Worm (Caenorhabditis elegans) whole organism, L3 larva: ENCODE data around the gene acly-2.

Source experiments
- R02D3.7 ChIP-seq: fragments of 150-350 bp; optimal IDR thresholded peaks from 2 replicates; lab custom pipeline; 2014; ENCODE audit warnings: missing biosample characterization, missing genetic modification characterization
- ZK546.5 ChIP-seq: sonication (generic microtip); optimal IDR thresholded peaks from 2 replicates; lab custom pipeline; 2017; ENCODE audit warnings: missing biosample characterization, missing genetic modification characterization
- aly-2 ChIP-seq: fragments of 150-350 bp; optimal IDR thresholded peaks from 2 replicates; lab custom pipeline; 2014; ENCODE audit warnings: missing biosample characterization, missing genetic modification characterization
- ama-1 ChIP-seq: fragments of 150-350 bp; optimal IDR thresholded peaks from 2 replicates; lab custom pipeline; 2018
- ceh-16 ChIP-seq: sonication (generic microtip); optimal IDR thresholded peaks from 2 replicates; lab custom pipeline; 2017; ENCODE audit warnings: missing biosample characterization, missing genetic modification characterization
- ceh-28 ChIP-seq: fragments of 150-350 bp; optimal IDR thresholded peaks from 2 replicates; lab custom pipeline; 2014; ENCODE audit warnings: missing biosample characterization, missing genetic modification reagents, missing genetic modification characterization
- ceh-82 ChIP-seq: fragments of 150-350 bp; optimal IDR thresholded peaks from 2 replicates; lab custom pipeline; 2014; ENCODE audit warnings: missing biosample characterization, missing genetic modification characterization
- ceh-9 ChIP-seq: sonication (generic microtip); optimal IDR thresholded peaks from 2 replicates; lab custom pipeline; 2018; ENCODE audit warnings: missing biosample characterization, missing genetic modification characterization
- daf-12 ChIP-seq: fragments of 150-350 bp; optimal IDR thresholded peaks from 2 replicates; lab custom pipeline; 2014; ENCODE audit warnings: missing biosample characterization, missing genetic modification reagents, missing genetic modification characterization
- egl-27 ChIP-seq: sonication (generic microtip); optimal IDR thresholded peaks from 4 replicates; lab custom pipeline; 2017; ENCODE audit warnings: missing biosample characterization, missing genetic modification reagents, missing genetic modification characterization
- egl-5 ChIP-seq: fragments of 150-350 bp; optimal IDR thresholded peaks from 2 replicates; lab custom pipeline; 2017; ENCODE audit warnings: missing biosample characterization, missing genetic modification reagents, missing genetic modification characterization, inconsistent platforms
- elt-1 ChIP-seq: fragments of 150-350 bp; optimal IDR thresholded peaks from 2 replicates; lab custom pipeline; 2014; ENCODE audit warnings: missing biosample characterization, missing genetic modification characterization
- elt-2 ChIP-seq: sonication (generic microtip); optimal IDR thresholded peaks from 2 replicates; lab custom pipeline; 2016; ENCODE audit warnings: missing genetic modification reagents, mild to moderate bottlenecking, missing genetic modification characterization, missing compliant biosample characterization
- elt-3 ChIP-seq, 3 experiments: fragments of 150-350 bp in 1 of 3; sonication (generic microtip) in 2 of 3; optimal IDR thresholded peaks; 2 replicates in 2 of 3; 4 replicates in 1 of 3; lab custom pipeline; 2014 to 2017; ENCODE audit warnings: missing biosample characterization in 3 of 3, missing genetic modification characterization in 3 of 3
- eor-1 ChIP-seq, 2 experiments: fragments of 150-350 bp; optimal IDR thresholded peaks; 2 replicates each; lab custom pipeline; 2014 to 2018; ENCODE audit warnings: missing biosample characterization in 2 of 2, missing genetic modification characterization in 2 of 2
- fos-1 ChIP-seq: fragments of 150-350 bp; optimal IDR thresholded peaks from 2 replicates; lab custom pipeline; 2014; ENCODE audit warnings: missing biosample characterization, missing genetic modification characterization
- hmg-11 ChIP-seq: sonication (generic microtip); optimal IDR thresholded peaks from 2 replicates; lab custom pipeline; 2016; ENCODE audit warnings: missing genetic modification characterization, missing compliant biosample characterization
- jun-1 ChIP-seq: fragments of 150-350 bp; optimal IDR thresholded peaks from 2 replicates; lab custom pipeline; 2014; ENCODE audit warnings: missing biosample characterization, missing genetic modification reagents, missing genetic modification characterization
- lin-15B ChIP-seq: fragments of 150-350 bp; optimal IDR thresholded peaks from 2 replicates; lab custom pipeline; 2014; ENCODE audit warnings: missing biosample characterization, missing genetic modification characterization
- lin-39 ChIP-seq: fragments of 150-350 bp; optimal IDR thresholded peaks from 2 replicates; lab custom pipeline; 2018; ENCODE audit warnings: missing biosample characterization, missing genetic modification reagents, missing genetic modification characterization
- lsy-12 ChIP-seq: sonication (generic microtip); optimal IDR thresholded peaks from 2 replicates; lab custom pipeline; 2016; ENCODE audit warnings: mild to moderate bottlenecking, missing genetic modification characterization, missing compliant biosample characterization
- mdl-1 ChIP-seq: fragments of 150-350 bp; optimal IDR thresholded peaks from 2 replicates; lab custom pipeline; 2014; ENCODE audit warnings: missing biosample characterization, missing genetic modification characterization
- nfya-1 ChIP-seq: sonication (generic microtip); optimal IDR thresholded peaks from 2 replicates; lab custom pipeline; 2017; ENCODE audit warnings: missing genetic modification characterization, mild to moderate bottlenecking, missing compliant biosample characterization, antibody characterized with exemption, moderate library complexity; ENCODE audit not compliant: insufficient read depth
- nhr-11 ChIP-seq: fragments of 150-350 bp; optimal IDR thresholded peaks from 2 replicates; lab custom pipeline; 2014; ENCODE audit warnings: missing biosample characterization, missing genetic modification characterization
- nhr-12 ChIP-seq: fragments of 150-350 bp; optimal IDR thresholded peaks from 2 replicates; lab custom pipeline; 2014; ENCODE audit warnings: missing biosample characterization, missing genetic modification characterization
- nhr-23 ChIP-seq: fragments of 150-350 bp; optimal IDR thresholded peaks from 2 replicates; lab custom pipeline; 2014; ENCODE audit warnings: missing biosample characterization, missing genetic modification reagents, missing genetic modification characterization
- nhr-237 ChIP-seq: fragments of 150-350 bp; optimal IDR thresholded peaks from 2 replicates; lab custom pipeline; 2014; ENCODE audit warnings: missing biosample characterization, missing genetic modification characterization
- nhr-25 ChIP-seq: sonication (generic microtip); optimal IDR thresholded peaks from 2 replicates; lab custom pipeline; 2017; ENCODE audit warnings: missing biosample characterization, missing genetic modification characterization
- nhr-28 ChIP-seq: fragments of 150-350 bp; optimal IDR thresholded peaks from 2 replicates; lab custom pipeline; 2014; ENCODE audit warnings: missing biosample characterization, missing genetic modification characterization
- nhr-43 ChIP-seq: sonication (generic microtip); optimal IDR thresholded peaks from 2 replicates; lab custom pipeline; 2016; ENCODE audit warnings: mild to moderate bottlenecking, missing genetic modification characterization, missing compliant biosample characterization; ENCODE audit not compliant: poor library complexity, severe bottlenecking
- nhr-76 ChIP-seq: fragments of 150-350 bp; sonication (generic microtip); optimal IDR thresholded peaks from 5 replicates; lab custom pipeline; 2014; ENCODE audit warnings: missing biosample characterization, missing genetic modification characterization
- nhr-77 ChIP-seq: fragments of 150-350 bp; optimal IDR thresholded peaks from 2 replicates; lab custom pipeline; 2014; ENCODE audit warnings: missing biosample characterization, missing genetic modification characterization
- pha-4 ChIP-seq: fragments of 150-350 bp; optimal IDR thresholded peaks from 2 replicates; lab custom pipeline; 2014; ENCODE audit warnings: missing biosample characterization, missing genetic modification reagents, missing genetic modification characterization
- pqm-1 ChIP-seq: fragments of 150-350 bp; optimal IDR thresholded peaks from 2 replicates; lab custom pipeline; 2017; ENCODE audit warnings: missing biosample characterization, missing genetic modification characterization, inconsistent platforms
- sea-2 ChIP-seq: fragments of 150-350 bp; sonication (generic microtip); optimal IDR thresholded peaks from 4 replicates; lab custom pipeline; 2014; ENCODE audit warnings: missing biosample characterization, missing genetic modification reagents, missing genetic modification characterization
- skn-1 ChIP-seq: fragments of 150-350 bp; optimal IDR thresholded peaks from 2 replicates; lab custom pipeline; 2014; ENCODE audit warnings: missing biosample characterization, missing genetic modification characterization
- snpc-4 ChIP-seq: fragments of 150-350 bp; optimal IDR thresholded peaks from 2 replicates; lab custom pipeline; 2014; ENCODE audit warnings: missing biosample characterization, missing genetic modification characterization
- tbx-2 ChIP-seq: sonication (generic microtip); optimal IDR thresholded peaks from 2 replicates; lab custom pipeline; 2016; ENCODE audit warnings: mild to moderate bottlenecking, missing genetic modification characterization, missing compliant biosample characterization
- unc-39 ChIP-seq: sonication (generic microtip); optimal IDR thresholded peaks from 4 replicates; lab custom pipeline; 2017; ENCODE audit warnings: missing biosample characterization, missing genetic modification characterization
- unc-62 ChIP-seq: fragments of 150-350 bp; sonication (generic microtip); optimal IDR thresholded peaks from 4 replicates; lab custom pipeline; 2014; ENCODE audit warnings: missing biosample characterization, missing genetic modification reagents, missing genetic modification characterization
- zag-1 ChIP-seq: fragments of 150-350 bp; optimal IDR thresholded peaks from 2 replicates; lab custom pipeline; 2014; ENCODE audit warnings: missing biosample characterization, missing genetic modification characterization
- ztf-11 ChIP-seq: fragments of 150-350 bp; optimal IDR thresholded peaks from 2 replicates; lab custom pipeline; 2014; ENCODE audit warnings: missing biosample characterization, missing genetic modification characterization
- ztf-4 ChIP-seq: fragments of 150-350 bp; optimal IDR thresholded peaks from 2 replicates; lab custom pipeline; 2014; ENCODE audit warnings: missing biosample characterization, missing genetic modification characterization

Gene acly-2

ce11 chrV:13083751-13084672 is 32.3 kb upstream of the acly-2 start:
- TF ChIP-seq snpc-4 (tag; lab: Kevin White, UChicago) (peak; percentile 3), nhr-76 (tag; lab: Kevin White, UChicago) (no peak), nfya-1 (tag; lab: Kevin White, UChicago) (no peak), lin-39 (tag; lab: Kevin White, UChicago) (peak; percentile 35), elt-2 (tag; lab: Kevin White, UChicago) (peak; percentile 32), ceh-9 (no peak)

ce11 chrV:13085227-13085640 is 31.1 kb upstream of the acly-2 start:
- TF ChIP-seq ceh-82 (tag; lab: Kevin White, UChicago) = no peak
- TF ChIP-seq fos-1 = no peak
- no peak for TF ChIP-seq sea-2 (GFP tag; lab: Kevin White, UChicago)
- TF ChIP-seq elt-1 (tag; lab: Kevin White, UChicago) = no peak
- TF ChIP-seq pqm-1 (tag; lab: Kevin White, UChicago) = peak; percentile 65
- no peak for TF ChIP-seq lin-15B (tag; lab: Kevin White, UChicago)
- TF ChIP-seq elt-3 (tag; optimal IDR thresholded peaks at IDR 0.05; lab: Kevin White, UChicago) = peak in 1 of 3 experiments; percentile 5
- TF ChIP-seq ama-1 (lab: Kevin White, UChicago) = no peak
- no peak for TF ChIP-seq zag-1 (tag; lab: Kevin White, UChicago)
- TF ChIP-seq pha-4 (tag; lab: Kevin White, UChicago) = no peak
- TF ChIP-seq jun-1 (tag; lab: Kevin White, UChicago) = peak; percentile 36
- TF ChIP-seq R02D3.7 (tag; lab: Kevin White, UChicago) = no peak
- no peak for TF ChIP-seq unc-62 (GFP tag; lab: Kevin White, UChicago)
- peak; percentile 88 for TF ChIP-seq elt-2 (tag; lab: Kevin White, UChicago)
- no peak for TF ChIP-seq nhr-76 (tag; lab: Kevin White, UChicago)
- TF ChIP-seq nhr-43 = no peak
- peak; percentile 43 for TF ChIP-seq nhr-23 (tag; lab: Kevin White, UChicago)

- TF ChIP-seq nhr-43 = peak; percentile 46
- no peak for TF ChIP-seq ceh-9
- no peak for TF ChIP-seq ceh-16 (tag; lab: Kevin White, UChicago)
- TF ChIP-seq sea-2 (GFP tag; lab: Kevin White, UChicago) = no peak
- no peak for TF ChIP-seq ztf-11 (tag; lab: Kevin White, UChicago)
- TF ChIP-seq nhr-77 (tag; lab: Kevin White, UChicago) = no peak
- no peak for TF ChIP-seq aly-2 (tag; lab: Kevin White, UChicago)
- TF ChIP-seq unc-39 (tag; lab: Kevin White, UChicago) = no peak
- peak; percentile 4 for TF ChIP-seq elt-1 (tag; lab: Kevin White, UChicago)
- TF ChIP-seq ceh-28 = peak; percentile 24
- TF ChIP-seq pqm-1 (tag; lab: Kevin White, UChicago) = peak; percentile 37
- TF ChIP-seq elt-2 (tag; lab: Kevin White, UChicago) = peak; percentile 67
- peak; percentile 25 for TF ChIP-seq mdl-1 (tag; lab: Kevin White, UChicago)
- no peak for TF ChIP-seq eor-1 (tag; optimal IDR thresholded peaks at IDR 0.05; lab: Kevin White, UChicago)
- peak; percentile 90 for TF ChIP-seq hmg-11 (tag; lab: Kevin White, UChicago)
- peak; percentile 87 for TF ChIP-seq lin-39 (tag; lab: Kevin White, UChicago)
- TF ChIP-seq egl-27 = no peak
- TF ChIP-seq jun-1 (tag; lab: Kevin White, UChicago) = no peak
- no peak for TF ChIP-seq daf-12
- peak; percentile 26 for TF ChIP-seq lsy-12 (tag; lab: Kevin White, UChicago)
- TF ChIP-seq ZK546.5 (tag; lab: Kevin White, UChicago) = no peak
- TF ChIP-seq elt-3 (tag; optimal IDR thresholded peaks at IDR 0.05; lab: Kevin White, UChicago) = no peak
- peak; percentile 4 for TF ChIP-seq skn-1 (tag; lab: Kevin White, UChicago)
- no peak for TF ChIP-seq nhr-237 (tag; lab: Kevin White, UChicago)
- no peak for TF ChIP-seq ztf-4 (tag; lab: Kevin White, UChicago)
- TF ChIP-seq nhr-11 (tag; lab: Kevin White, UChicago) = no peak
- TF ChIP-seq snpc-4 (tag; lab: Kevin White, UChicago) = peak; percentile 61
- TF ChIP-seq nhr-28 (tag; lab: Kevin White, UChicago) = no peak
- TF ChIP-seq zag-1 (tag; lab: Kevin White, UChicago) = no peak
- peak; percentile 48 for TF ChIP-seq R02D3.7 (tag; lab: Kevin White, UChicago)
- peak; percentile 93 for TF ChIP-seq unc-62 (GFP tag; lab: Kevin White, UChicago)
- peak; percentile 2 for TF ChIP-seq ceh-82 (tag; lab: Kevin White, UChicago)
- peak; percentile 17 for TF ChIP-seq nhr-23 (tag; lab: Kevin White, UChicago)
- TF ChIP-seq tbx-2 (tag; lab: Kevin White, UChicago) = peak; percentile 23
- peak; percentile 3 for TF ChIP-seq egl-5
- TF ChIP-seq nhr-12 (tag; lab: Kevin White, UChicago) = no peak
- TF ChIP-seq lin-15B (tag; lab: Kevin White, UChicago) = peak; percentile 48
- no peak for TF ChIP-seq nhr-76 (tag; lab: Kevin White, UChicago)
- TF ChIP-seq ama-1 (lab: Kevin White, UChicago) = peak; percentile 75
- TF ChIP-seq nhr-25 = peak; percentile 29
- no peak for TF ChIP-seq fos-1
These were observed 30.3 kb upstream of the acly-2 start for ce11 chrV:13085917-13086552.
